Worm (Caenorhabditis elegans): ENCODE measurements around the gene K10H10.13.

Gene K10H10.13

DNA sequence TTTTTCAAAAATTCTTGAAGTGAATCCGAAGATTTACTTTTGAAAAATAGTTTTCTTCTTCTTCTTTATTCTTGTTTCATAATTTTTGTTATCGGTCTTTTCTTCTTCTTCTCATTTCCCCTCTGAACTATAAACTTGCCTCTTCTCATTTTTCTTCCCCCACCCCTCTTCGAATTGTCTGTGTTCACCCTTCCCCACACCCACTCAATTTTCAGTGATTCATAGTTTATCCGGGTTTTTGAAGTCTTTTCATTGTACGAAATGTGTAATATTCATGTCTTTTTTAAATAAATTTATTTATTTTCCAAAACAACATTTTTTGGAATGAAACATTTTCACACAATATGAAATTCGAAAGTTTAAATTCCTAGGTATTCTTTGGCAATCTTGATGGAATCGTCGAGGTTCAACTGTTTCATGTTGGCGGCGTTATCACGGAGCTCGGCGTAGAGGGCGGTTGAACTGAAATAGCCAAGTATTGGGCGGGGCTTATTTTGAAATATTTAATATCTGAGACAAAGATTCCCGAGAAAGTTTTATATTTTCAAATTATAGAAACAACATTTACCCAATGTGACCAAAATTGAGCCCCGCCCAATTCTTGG is 18.4 kb downstream of the K10H10.13 start:
- TF ChIP-seq skn-1 (tag; optimal IDR thresholded peaks at IDR 0.05), result no peak
- TF ChIP-seq ama-1 (optimal IDR thresholded peaks at IDR 0.05), result peak; percentile 59

DNA sequence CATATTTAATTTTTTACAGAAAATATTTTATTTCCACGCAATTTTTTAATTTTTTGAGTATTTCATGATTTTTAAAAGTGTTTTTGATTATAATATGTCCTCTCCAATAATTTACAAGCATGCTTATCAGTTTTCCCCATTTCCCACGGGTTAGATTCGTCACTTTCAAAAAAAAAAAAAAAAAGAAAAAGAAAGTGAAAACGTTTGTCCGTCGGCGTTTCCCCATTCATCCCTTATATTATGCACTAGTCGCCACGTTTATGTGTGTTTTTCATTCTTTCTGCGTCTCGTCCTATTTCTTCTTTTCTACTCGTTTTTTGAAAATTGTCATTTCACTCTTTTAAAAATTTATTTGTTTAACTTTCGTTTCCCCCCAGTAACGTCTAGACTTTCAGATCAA is 21.7 kb downstream of the K10H10.13 start, which contains the start of gene vnut-1:
TSS of gene vnut-1 (plus strand) at position 396 of the 400 bp plus-strand sequence.
- TF ChIP-seq lin-13 (GFP tag; optimal IDR thresholded peaks at IDR 0.05) (peak; percentile 30), nhr-23 (tag; optimal IDR thresholded peaks at IDR 0.05) (no peak), peb-1 (tag; optimal IDR thresholded peaks at IDR 0.05) (no peak), F13H6.1 (tag; optimal IDR thresholded peaks at IDR 0.05) (peak; percentile 33), unc-39 (tag; optimal IDR thresholded peaks at IDR 0.05) (no peak), ceh-82 (tag; optimal IDR thresholded peaks at IDR 0.05) (no peak), nhr-11 (tag; optimal IDR thresholded peaks at IDR 0.05) (no peak), sma-9 (GFP tag; optimal IDR thresholded peaks at IDR 0.05) (peak; percentile 57), sma-9 (tag; optimal IDR thresholded peaks at IDR 0.05) (no peak), crh-2 (tag; optimal IDR thresholded peaks at IDR 0.05) (peak; percentile 92), nhr-6 (tag; optimal IDR thresholded peaks at IDR 0.05) (no peak), ama-1 (optimal IDR thresholded peaks at IDR 0.05) (no peak), egl-27 (tag; optimal IDR thresholded peaks at IDR 0.05) (no peak), elt-1 (tag; optimal IDR thresholded peaks at IDR 0.05) (no peak), alr-1 (tag; optimal IDR thresholded peaks at IDR 0.05) (no peak), lsy-2 (tag; optimal IDR thresholded peaks at IDR 0.05) (peak in 1 of 2 experiments; percentile 51), C34F6.9 (tag; optimal IDR thresholded peaks at IDR 0.05) (peak; percentile 27), gmeb-1 (tag; optimal IDR thresholded peaks at IDR 0.05) (peak; percentile 27), ztf-4 (tag; optimal IDR thresholded peaks at IDR 0.05) (no peak), lin-11 (tag; optimal IDR thresholded peaks at IDR 0.05) (no peak), unc-55 (GFP tag; optimal IDR thresholded peaks at IDR 0.05) (peak; percentile 13), nhr-12 (tag; optimal IDR thresholded peaks at IDR 0.05) (no peak), ceh-16 (tag; optimal IDR thresholded peaks at IDR 0.05) (no peak), R02D3.7 (tag; optimal IDR thresholded peaks at IDR 0.05) (no peak), aly-2 (tag; optimal IDR thresholded peaks at IDR 0.05) (no peak), ZK546.5 (tag; optimal IDR thresholded peaks at IDR 0.05) (no peak), lin-39 (tag; optimal IDR thresholded peaks at IDR 0.05) (no peak), nhr-77 (tag; optimal IDR thresholded peaks at IDR 0.05) (no peak), zag-1 (tag; optimal IDR thresholded peaks at IDR 0.05) (no peak), fos-1 (tag; optimal IDR thresholded peaks at IDR 0.05) (peak; percentile 78), blmp-1 (tag; optimal IDR thresholded peaks at IDR 0.05; ENCODE audit: insufficient read depth) (peak; percentile 94), ztf-1 (GFP tag; conservative IDR thresholded peaks at IDR 0.05) (no peak), nhr-237 (tag; optimal IDR thresholded peaks at IDR 0.05) (no peak), nhr-25 (tag; optimal IDR thresholded peaks at IDR 0.05) (peak; percentile 17), dmd-4 (tag; optimal IDR thresholded peaks at IDR 0.05) (no peak), skn-1 (tag; optimal IDR thresholded peaks at IDR 0.05) (peak; percentile 14)

DNA sequence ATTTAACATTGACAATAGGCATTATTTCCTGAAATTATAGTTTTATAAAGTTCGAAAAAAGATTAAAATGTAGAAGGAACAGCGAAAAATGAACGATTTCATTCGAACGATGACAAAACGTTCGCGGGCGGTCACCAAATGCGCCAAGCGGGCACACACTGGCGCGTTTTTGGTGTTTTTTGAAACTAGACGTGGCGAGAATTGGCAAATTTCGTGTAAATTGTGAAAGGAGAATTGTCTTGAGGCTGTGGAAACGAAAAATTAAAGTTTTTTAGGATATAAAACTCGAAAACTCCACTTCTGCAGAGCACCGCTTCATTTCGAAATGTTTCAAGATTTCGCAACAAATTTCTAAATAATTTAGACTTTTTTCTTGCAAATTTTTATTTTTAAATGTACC is 22.4 kb downstream of the K10H10.13 start, which contains the start of gene usp-14:
TSS of gene usp-14 (minus strand) at position 28 of the 400 bp plus-strand sequence.
- TF ChIP-seq egl-27 (tag; optimal IDR thresholded peaks at IDR 0.05), result no peak
- no peak for TF ChIP-seq ceh-16 (tag; optimal IDR thresholded peaks at IDR 0.05)
- peak; percentile 19 for TF ChIP-seq sma-9 (GFP tag; optimal IDR thresholded peaks at IDR 0.05)
- TF ChIP-seq sma-9 (tag; optimal IDR thresholded peaks at IDR 0.05), result no peak
- TF ChIP-seq snpc-4 (tag; optimal IDR thresholded peaks at IDR 0.05), result peak; percentile 14
- TF ChIP-seq unc-55 (GFP tag; optimal IDR thresholded peaks at IDR 0.05), result peak; percentile 49
- TF ChIP-seq ceh-82 (tag; optimal IDR thresholded peaks at IDR 0.05), result no peak
- peak; percentile 23 for TF ChIP-seq fos-1 (tag; optimal IDR thresholded peaks at IDR 0.05)
- no peak for TF ChIP-seq nhr-23 (tag; optimal IDR thresholded peaks at IDR 0.05)
- TF ChIP-seq unc-39 (tag; optimal IDR thresholded peaks at IDR 0.05), result no peak
- TF ChIP-seq nhr-12 (tag; optimal IDR thresholded peaks at IDR 0.05), result no peak
- TF ChIP-seq nhr-129 (tag; optimal IDR thresholded peaks at IDR 0.05), result peak; percentile 43
- no peak for TF ChIP-seq nhr-11 (tag; optimal IDR thresholded peaks at IDR 0.05)
- TF ChIP-seq ZK546.5 (tag; optimal IDR thresholded peaks at IDR 0.05), result no peak
- peak; percentile 42 for TF ChIP-seq F13H6.1 (tag; optimal IDR thresholded peaks at IDR 0.05)
- no peak for TF ChIP-seq sem-4 (tag; optimal IDR thresholded peaks at IDR 0.05)
- TF ChIP-seq sma-3 (GFP tag; optimal IDR thresholded peaks at IDR 0.05), result peak; percentile 26
- no peak for TF ChIP-seq ztf-4 (tag; optimal IDR thresholded peaks at IDR 0.05)
- no peak for TF ChIP-seq mdl-1 (tag; optimal IDR thresholded peaks at IDR 0.05)
- no peak for TF ChIP-seq zag-1 (tag; optimal IDR thresholded peaks at IDR 0.05)
- peak; percentile 57 for TF ChIP-seq nhr-25 (tag; optimal IDR thresholded peaks at IDR 0.05)
- TF ChIP-seq lin-13 (GFP tag; optimal IDR thresholded peaks at IDR 0.05), result no peak
- TF ChIP-seq ztf-1 (GFP tag; conservative IDR thresholded peaks at IDR 0.05), result no peak
- TF ChIP-seq nhr-237 (tag; optimal IDR thresholded peaks at IDR 0.05), result no peak
- TF ChIP-seq aly-2 (tag; optimal IDR thresholded peaks at IDR 0.05), result no peak
- TF ChIP-seq lin-39 (tag; optimal IDR thresholded peaks at IDR 0.05), result no peak
- no peak for TF ChIP-seq nhr-6 (tag; optimal IDR thresholded peaks at IDR 0.05)
- TF ChIP-seq R02D3.7 (tag; optimal IDR thresholded peaks at IDR 0.05), result no peak
- no peak for TF ChIP-seq elt-3 (tag; optimal IDR thresholded peaks at IDR 0.05)
- no peak for TF ChIP-seq dmd-4 (tag; optimal IDR thresholded peaks at IDR 0.05)
- TF ChIP-seq nhr-77 (tag; optimal IDR thresholded peaks at IDR 0.05), result no peak
- TF ChIP-seq C34F6.9 (tag; optimal IDR thresholded peaks at IDR 0.05), result peak; percentile 72
- TF ChIP-seq nhr-21 (tag; optimal IDR thresholded peaks at IDR 0.05), result peak; percentile 21
- no peak for TF ChIP-seq peb-1 (tag; optimal IDR thresholded peaks at IDR 0.05)
- TF ChIP-seq unc-62 (GFP tag; optimal IDR thresholded peaks at IDR 0.05), result no peak
- no peak for TF ChIP-seq blmp-1 (tag; optimal IDR thresholded peaks at IDR 0.05; ENCODE audit: insufficient read depth)
- peak; percentile 82 for TF ChIP-seq gmeb-1 (tag; optimal IDR thresholded peaks at IDR 0.05)
- peak; percentile 14 for TF ChIP-seq lin-11 (tag; optimal IDR thresholded peaks at IDR 0.05)
- TF ChIP-seq alr-1 (tag; optimal IDR thresholded peaks at IDR 0.05), result no peak
- no peak for TF ChIP-seq elt-1 (tag; optimal IDR thresholded peaks at IDR 0.05)
- TF ChIP-seq ama-1 (optimal IDR thresholded peaks at IDR 0.05), result no peak
- no peak for TF ChIP-seq nhr-10 (tag; optimal IDR thresholded peaks at IDR 0.05)

Data from whole organism, L2 larva.